Fruit fly (Drosophila melanogaster): ENCODE measurements around the gene RpS27A.

RpS27A gene

dm6 chr2L:10413251-10414127 lies 5.3 kb downstream of the RpS27A start, which contains the start of the genes CG5355 and Klp31E (continued):
- TF ChIP-seq disco-r (GFP tag; optimal IDR thresholded peaks at IDR 0.05) (peak; percentile 5), CG4854 (GFP tag; optimal IDR thresholded peaks at IDR 0.05) (peak; percentile 14), B-H2 (GFP tag; optimal IDR thresholded peaks at IDR 0.05) (no peak), CG8944 (GFP tag; optimal IDR thresholded peaks at IDR 0.05) (peak; percentile 41), Dfd (GFP tag; optimal IDR thresholded peaks at IDR 0.05) (no peak), fd64A (GFP tag; optimal IDR thresholded peaks at IDR 0.05) (no peak), NFAT (GFP tag; IDR thresholded peaks at IDR 0.05) (peak; percentile 68; the same call in 1 of the 2 replicates), CG31365 (tag; optimal IDR thresholded peaks at IDR 0.05) (no peak), CG4617 (GFP tag; optimal IDR thresholded peaks at IDR 0.05; ENCODE audit: borderline replicate concordance) (peak; percentile 6), ATbp (GFP tag; optimal IDR thresholded peaks at IDR 0.05) (no peak), zfh2 (GFP tag; optimal IDR thresholded peaks at IDR 0.05) (peak; percentile 56), CG3995 (GFP tag; optimal IDR thresholded peaks at IDR 0.05) (peak; percentile 10), wdn (GFP tag; IDR thresholded peaks at IDR 0.05) (no peak), CG9727 (GFP tag; optimal IDR thresholded peaks at IDR 0.05) (peak; percentile 87), dpn (GFP tag; optimal IDR thresholded peaks at IDR 0.05) (peak; percentile 37 to 41), CG4360 (GFP tag; IDR thresholded peaks at IDR 0.05) (no peak), Camta (GFP tag; optimal IDR thresholded peaks at IDR 0.05) (no peak), ttk (GFP tag; IDR thresholded peaks at IDR 0.05) (no peak), CG8924 (tag; optimal IDR thresholded peaks at IDR 0.05) (peak; percentile 76), lilli (GFP tag; optimal IDR thresholded peaks at IDR 0.05) (peak; percentile 74), unpg (GFP tag; optimal IDR thresholded peaks at IDR 0.05) (peak; percentile 48), CG9932 (GFP tag; IDR thresholded peaks at IDR 0.05) (peak; percentile 60), wek (GFP tag; optimal IDR thresholded peaks at IDR 0.05) (peak; percentile 89), D19A (tag; optimal IDR thresholded peaks at IDR 0.05) (no peak), CG16863 (GFP tag; optimal IDR thresholded peaks at IDR 0.05) (peak; percentile 52), CHES-1-like (GFP tag; optimal IDR thresholded peaks at IDR 0.05) (peak; percentile 29), bbx (GFP tag; IDR thresholded peaks at IDR 0.05; ENCODE audit: partially characterized antibody) (peak; percentile 76), CG42726 (GFP tag; IDR thresholded peaks at IDR 0.05; ENCODE audit: partially characterized antibody) (no peak), grn (GFP tag; optimal IDR thresholded peaks at IDR 0.05) (no peak), CG13296 (GFP tag; optimal IDR thresholded peaks at IDR 0.05) (peak; percentile 61), odd (GFP tag; optimal IDR thresholded peaks at IDR 0.05) (peak; percentile 63), Rx (GFP tag; IDR thresholded peaks at IDR 0.05) (no peak), Dbx (GFP tag; IDR thresholded peaks at IDR 0.05) (peak; percentile 58; the same call in 1 of the 3 replicates), CG3838 (GFP tag; optimal IDR thresholded peaks at IDR 0.05) (no peak), lola (GFP tag; optimal IDR thresholded peaks at IDR 0.05) (peak in 1 of 3 experiments; percentile 82), seq (GFP tag; IDR thresholded peaks at IDR 0.05) (0 out of 2 replicates have a peak, but pooled peaks have one; percentile 8), chinmo (GFP tag; IDR thresholded peaks at IDR 0.05; ENCODE audit: partially characterized antibody) (peak; percentile 70; the same call in 1 of the 4 replicates), CG13123 (GFP tag; optimal IDR thresholded peaks at IDR 0.05) (peak; percentile 2), CG17802 (tag; optimal IDR thresholded peaks at IDR 0.05) (peak; percentile 94), tna (GFP tag; IDR thresholded peaks at IDR 0.05; ENCODE audit: partially characterized antibody) (no peak), sens-2 (GFP tag; IDR thresholded peaks at IDR 0.05) (no peak), Ssrp (tag; optimal IDR thresholded peaks at IDR 0.05) (peak; percentile 77), CG2875 (GFP tag; optimal IDR thresholded peaks at IDR 0.05) (peak; percentile 12), sim (GFP tag; IDR thresholded peaks at IDR 0.05) (no peak), CG18011 (GFP tag; optimal IDR thresholded peaks at IDR 0.05) (no peak), NC2β (GFP tag; optimal IDR thresholded peaks at IDR 0.05) (no peak), ind (GFP tag; optimal IDR thresholded peaks at IDR 0.05) (peak; percentile 55), Asciz (GFP tag; optimal IDR thresholded peaks at IDR 0.05) (peak; percentile 64)
